Worm (Caenorhabditis elegans) whole organism, L1 larva: ENCODE results near the gene cha-1.

Experiments used
- alr-1 ChIP-seq: fragments of 200-800 bp; sonication (Bioruptor generic); optimal IDR thresholded peaks from 2 replicates; lab custom pipeline; 2018; ENCODE audit warnings: borderline replicate concordance, mild to moderate bottlenecking, missing genetic modification characterization, missing compliant biosample characterization
- ceh-63 ChIP-seq: fragments of 200-800 bp; sonication (Bioruptor generic); optimal IDR thresholded peaks from 2 replicates; lab custom pipeline; 2018; ENCODE audit warnings: mild to moderate bottlenecking, missing genetic modification characterization, missing compliant biosample characterization
- ceh-82 ChIP-seq, 3 experiments: fragments of 150-350 bp in 1 of 3; sonication (generic microtip) in 2 of 3; optimal IDR thresholded peaks; 2 replicates each; lab custom pipeline; 2014 to 2017; ENCODE audit warnings: missing biosample characterization in 3 of 3, missing genetic modification characterization in 3 of 3
- fkh-10 ChIP-seq: sonication (generic microtip); optimal IDR thresholded peaks from 2 replicates; lab custom pipeline; 2017; ENCODE audit warnings: missing biosample characterization, missing genetic modification reagents, missing genetic modification characterization
- grh-1 ChIP-seq: fragments of 200-800 bp; sonication (Bioruptor generic); IDR thresholded peaks from 2 replicates; pipeline ENCODE4 v1.3.6; 2022; ENCODE audit warnings: missing genetic modification reagents, missing genetic modification characterization, missing compliant biosample characterization
- lin-35 ChIP-seq, 2 experiments: fragments of 150-350 bp; optimal IDR thresholded peaks; 2 replicates each; lab custom pipeline; 2014; ENCODE audit warnings: missing biosample characterization in 2 of 2, missing genetic modification characterization in 2 of 2, missing genetic modification reagents in 2 of 2
- mef-2 ChIP-seq: fragments of 150-350 bp; optimal IDR thresholded peaks from 2 replicates; lab custom pipeline; 2014; ENCODE audit warnings: missing biosample characterization, missing genetic modification characterization
- nhr-237 ChIP-seq: fragments of 150-350 bp; optimal IDR thresholded peaks from 2 replicates; lab custom pipeline; 2014; ENCODE audit warnings: missing biosample characterization, missing genetic modification characterization
- skn-1 ChIP-seq: fragments of 150-350 bp; optimal IDR thresholded peaks from 2 replicates; lab custom pipeline; 2014; ENCODE audit warnings: missing biosample characterization, missing genetic modification characterization
- snpc-4 ChIP-seq: fragments of 150-350 bp; optimal IDR thresholded peaks from 2 replicates; lab custom pipeline; 2014; ENCODE audit warnings: missing biosample characterization, missing genetic modification characterization
- sox-4 ChIP-seq: sonication (generic microtip); optimal IDR thresholded peaks from 2 replicates; lab custom pipeline; 2016; ENCODE audit warnings: missing genetic modification characterization, missing compliant biosample characterization
- sptf-1 ChIP-seq: fragments of 150-350 bp; optimal IDR thresholded peaks from 2 replicates; lab custom pipeline; 2014; ENCODE audit warnings: missing biosample characterization, missing genetic modification characterization
- tbx-2 ChIP-seq: sonication (generic microtip); optimal IDR thresholded peaks from 2 replicates; lab custom pipeline; 2016; ENCODE audit warnings: missing genetic modification characterization, missing compliant biosample characterization
- ztf-11 ChIP-seq, 2 experiments: sonication (generic microtip); optimal IDR thresholded peaks; 2 replicates each; lab custom pipeline; 2016 to 2017; ENCODE audit warnings: missing genetic modification characterization in 2 of 2, missing biosample characterization in 1 of 2, missing compliant biosample characterization in 1 of 2

DNA sequence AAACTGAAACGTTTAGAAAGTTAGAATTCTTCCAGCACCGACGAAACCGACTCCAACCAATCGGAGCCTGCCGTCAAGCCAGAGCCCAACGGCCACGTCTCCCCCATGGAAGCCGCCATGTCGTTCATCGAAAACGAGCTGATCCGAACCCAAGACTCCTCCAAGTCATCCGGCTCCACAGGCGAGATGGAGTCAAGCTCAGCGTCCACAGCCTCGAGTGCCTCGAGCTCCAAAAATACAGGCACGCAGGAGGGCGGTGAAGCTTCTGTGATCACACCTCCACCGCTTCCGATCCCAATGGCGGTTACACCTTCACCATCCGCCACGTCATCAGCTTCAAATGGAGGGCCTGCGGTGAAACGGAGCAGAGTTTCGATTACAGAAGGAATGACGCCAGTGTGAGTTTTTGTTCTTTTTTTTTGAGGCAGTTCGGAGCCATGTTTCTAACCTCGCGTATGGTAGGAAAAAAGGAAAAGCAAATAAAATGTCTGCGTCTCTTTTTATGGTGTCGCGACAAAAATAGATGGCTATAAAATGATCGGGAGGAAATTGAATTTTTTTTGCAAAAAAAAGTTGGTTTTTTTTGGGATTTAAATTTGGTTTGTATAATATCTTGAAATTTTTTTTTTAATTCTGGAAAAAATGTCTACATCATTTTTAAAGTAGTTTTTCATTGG, 13.9 kb upstream of the cha-1 start:
- TF ChIP-seq ceh-82 (tag; optimal IDR thresholded peaks at IDR 0.05; lab: Kevin White, UChicago) (no peak), mef-2 (no peak), skn-1 (tag; lab: Kevin White, UChicago) (no peak), grh-1 (GFP tag; lab: Robert Waterston, UW) (no peak), fkh-10 (GFP tag; lab: Kevin White, UChicago) (no peak), ztf-11 (tag; optimal IDR thresholded peaks at IDR 0.05; lab: Kevin White, UChicago) (no peak), sox-4 (no peak), nhr-237 (tag; lab: Kevin White, UChicago) (no peak), lin-35 (GFP tag; optimal IDR thresholded peaks at IDR 0.05; lab: Kevin White, UChicago) (no peak), snpc-4 (no peak), tbx-2 (tag; lab: Kevin White, UChicago) (no peak), alr-1 (tag; lab: Kevin White, UChicago) (no peak), ceh-63 (GFP tag; lab: Kevin White, UChicago) (no peak), sptf-1 (tag; lab: Kevin White, UChicago) (no peak)
